Worm (Caenorhabditis elegans): ENCODE data around the gene C37C3.11.

C37C3.11 gene

DNA sequence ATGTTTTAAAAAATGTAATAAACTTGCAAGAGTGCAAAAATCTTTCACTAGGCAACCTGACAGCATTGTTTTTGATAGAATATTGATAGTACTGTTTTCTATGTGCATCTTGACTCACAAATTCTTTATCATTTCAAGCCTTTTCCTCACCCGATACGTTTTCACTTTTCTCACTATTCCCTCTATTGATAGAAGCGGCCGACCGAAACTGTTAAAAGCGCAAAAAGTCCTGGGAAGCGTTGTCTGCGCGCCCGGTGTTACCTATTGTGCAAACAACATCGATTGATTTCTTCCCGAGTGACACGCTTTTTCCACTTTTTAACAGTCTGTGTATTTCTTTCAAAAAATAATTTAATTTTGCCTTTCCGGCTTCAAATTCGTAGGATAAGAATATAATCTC lies 23.5 kb upstream of the C37C3.11 start:
- TF ChIP-seq B0310.2 (tag; optimal IDR thresholded peaks at IDR 0.05) (no peak), hmbx-1 (tag; optimal IDR thresholded peaks at IDR 0.05) (no peak), ama-1 (optimal IDR thresholded peaks at IDR 0.05) (no peak), flt-1 (GFP tag; IDR thresholded peaks at IDR 0.05) (no peak), tbx-37 (GFP tag; conservative IDR thresholded peaks at IDR 0.05) (no peak), pes-1 (GFP tag; IDR thresholded peaks at IDR 0.05) (no peak), aly-1 (tag; optimal IDR thresholded peaks at IDR 0.05) (no peak), sea-1 (GFP tag; conservative IDR thresholded peaks at IDR 0.05) (no peak), ceh-13 (GFP tag; optimal IDR thresholded peaks at IDR 0.05) (no peak), tra-4 (tag; optimal IDR thresholded peaks at IDR 0.05) (no peak), hmg-4 (GFP tag; optimal IDR thresholded peaks at IDR 0.05) (no peak), tbx-11 (GFP tag; IDR thresholded peaks at IDR 0.05) (no peak), ets-7 (tag; optimal IDR thresholded peaks at IDR 0.05) (no peak)

DNA sequence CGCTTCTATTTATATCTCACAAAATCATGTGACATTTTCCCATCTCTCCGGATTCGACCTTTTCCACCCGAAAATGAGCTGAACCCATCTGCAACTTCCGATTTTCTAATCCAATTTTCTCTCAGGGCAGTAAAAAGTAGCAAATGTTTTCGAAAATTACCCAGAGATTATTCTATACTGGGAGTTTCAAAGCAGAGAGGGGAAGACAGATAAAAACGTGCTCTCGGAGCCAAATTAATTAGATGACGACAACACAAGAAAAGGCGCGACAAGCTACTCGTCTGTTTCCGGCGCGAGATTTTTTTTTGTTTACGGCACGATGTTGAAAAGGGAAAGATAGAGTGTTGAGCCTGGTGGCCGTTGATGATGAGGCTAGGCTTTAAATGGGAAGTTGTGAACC lies 19.9 kb upstream of the C37C3.11 start:
- TF ChIP-seq ets-7 (tag; optimal IDR thresholded peaks at IDR 0.05) (no peak), tbx-11 (GFP tag; IDR thresholded peaks at IDR 0.05) (no peak), hmbx-1 (tag; optimal IDR thresholded peaks at IDR 0.05) (no peak), hmg-4 (GFP tag; optimal IDR thresholded peaks at IDR 0.05) (no peak), tbx-37 (GFP tag; conservative IDR thresholded peaks at IDR 0.05) (no peak), hnd-1 (tag; optimal IDR thresholded peaks at IDR 0.05) (no peak), ama-1 (optimal IDR thresholded peaks at IDR 0.05) (no peak), aly-1 (tag; optimal IDR thresholded peaks at IDR 0.05) (no peak), F13C5.2 (tag; optimal IDR thresholded peaks at IDR 0.05) (no peak), scrt-1 (GFP tag; IDR thresholded peaks at IDR 0.05) (no peak), pes-1 (GFP tag; IDR thresholded peaks at IDR 0.05) (no peak), ceh-36 (tag; optimal IDR thresholded peaks at IDR 0.05) (no peak), flt-1 (GFP tag; IDR thresholded peaks at IDR 0.05) (no peak), tra-4 (tag; optimal IDR thresholded peaks at IDR 0.05) (no peak), sea-1 (GFP tag; conservative IDR thresholded peaks at IDR 0.05) (no peak), ceh-13 (GFP tag; optimal IDR thresholded peaks at IDR 0.05) (no peak), B0310.2 (tag; optimal IDR thresholded peaks at IDR 0.05) (no peak)

DNA sequence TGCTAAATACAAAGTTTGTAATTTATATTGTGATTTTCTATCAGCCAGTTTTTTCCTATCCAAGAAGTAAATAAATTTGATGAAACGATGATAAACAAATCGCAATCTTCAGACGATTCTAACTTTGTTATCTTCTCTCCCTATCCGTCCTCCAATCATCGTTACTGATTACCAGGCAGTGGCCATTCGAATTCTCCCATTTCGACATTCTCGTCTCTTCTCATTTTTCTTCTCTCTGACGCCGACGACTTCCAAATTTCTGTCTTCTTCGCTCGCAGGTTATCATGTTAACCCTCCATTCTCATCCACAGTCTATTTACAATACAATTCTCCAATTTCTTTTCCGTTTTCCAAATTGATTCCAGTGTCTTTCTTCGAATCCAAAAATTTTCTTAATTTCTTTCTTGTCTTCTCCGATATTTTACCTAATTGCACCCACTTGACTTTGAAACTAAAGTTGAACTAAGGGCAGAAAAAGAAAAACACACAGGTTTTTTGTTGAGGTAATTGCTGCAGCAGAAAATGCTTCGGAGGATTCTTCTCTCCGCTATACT lies 13.9 kb upstream of the C37C3.11 start, which contains the start of gene F40A3.2:
Gene F40A3.2 (plus strand): TSS at position 504 of the 554 bp plus-strand sequence.
- TF ChIP-seq scrt-1 (GFP tag; IDR thresholded peaks at IDR 0.05) (no peak), F13C5.2 (tag; optimal IDR thresholded peaks at IDR 0.05) (no peak), flt-1 (GFP tag; IDR thresholded peaks at IDR 0.05) (no peak), hnd-1 (tag; optimal IDR thresholded peaks at IDR 0.05) (no peak), hmbx-1 (tag; optimal IDR thresholded peaks at IDR 0.05) (no peak), aly-1 (tag; optimal IDR thresholded peaks at IDR 0.05) (no peak), tra-4 (tag; optimal IDR thresholded peaks at IDR 0.05) (no peak), ceh-36 (tag; optimal IDR thresholded peaks at IDR 0.05) (no peak), hmg-4 (GFP tag; optimal IDR thresholded peaks at IDR 0.05) (no peak), B0310.2 (tag; optimal IDR thresholded peaks at IDR 0.05) (no peak), ama-1 (optimal IDR thresholded peaks at IDR 0.05) (no peak), tbx-11 (GFP tag; IDR thresholded peaks at IDR 0.05) (no peak)

DNA sequence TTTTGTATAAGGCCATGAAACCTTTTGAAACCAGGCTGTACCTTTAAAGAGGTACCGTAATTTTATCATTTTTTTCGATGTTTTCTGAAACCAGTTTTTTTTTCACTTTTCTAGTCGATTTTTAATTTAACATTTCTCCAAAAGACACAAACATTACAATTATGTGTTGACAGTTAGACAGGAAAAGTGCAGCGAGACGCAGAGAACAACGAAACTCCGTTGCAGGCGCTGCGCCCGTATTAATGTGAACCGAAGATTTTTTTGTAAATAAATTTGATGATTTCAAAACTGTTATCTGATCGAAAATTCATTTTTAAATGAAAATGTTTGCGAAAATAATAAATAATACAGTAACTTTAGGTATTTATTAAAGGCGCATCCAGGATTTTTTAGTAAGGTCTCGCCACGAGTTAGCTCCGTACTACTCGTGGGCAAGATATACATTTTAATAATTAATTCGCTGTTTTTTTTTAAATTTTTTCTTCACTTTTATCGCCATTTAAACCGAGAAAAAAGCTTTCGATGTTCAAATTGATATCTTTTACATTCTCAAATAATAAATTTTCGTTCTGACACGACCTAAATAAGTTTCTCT lies 12.4 kb upstream of the C37C3.11 start, which contains the start of gene F40A3.3:
Gene F40A3.3 (plus strand): TSS at position 564 of the 595 bp plus-strand sequence.
- no peak for TF ChIP-seq ets-7 (tag; optimal IDR thresholded peaks at IDR 0.05)
- TF ChIP-seq sea-1 (GFP tag; conservative IDR thresholded peaks at IDR 0.05), result no peak
- no peak for TF ChIP-seq F13C5.2 (tag; optimal IDR thresholded peaks at IDR 0.05)
- TF ChIP-seq ceh-36 (tag; optimal IDR thresholded peaks at IDR 0.05), result no peak
- TF ChIP-seq ama-1 (optimal IDR thresholded peaks at IDR 0.05), result no peak

DNA sequence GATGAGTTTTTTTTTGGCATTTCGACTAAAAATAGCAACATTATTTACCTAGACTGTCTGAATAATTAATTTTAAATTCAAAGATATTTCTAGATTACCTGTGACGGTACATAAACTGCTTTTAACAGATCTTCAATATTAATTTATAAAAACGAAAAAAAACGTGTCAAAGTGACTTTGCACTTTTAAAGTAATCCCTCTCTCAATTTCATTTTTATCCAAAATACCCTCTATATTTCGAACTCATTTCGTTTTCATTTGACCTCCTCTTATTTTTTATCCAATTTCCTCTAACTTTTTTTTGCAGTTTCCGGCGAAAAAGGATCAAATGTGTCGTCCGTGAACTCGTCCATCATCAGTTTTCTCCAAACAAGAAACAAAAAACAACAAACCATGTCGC lies 10.9 kb upstream of the C37C3.11 start, which contains the start of gene F40A3.4:
Gene F40A3.4 (plus strand): TSS at position 301 of the 400 bp plus-strand sequence.
- TF ChIP-seq ets-7 (tag; optimal IDR thresholded peaks at IDR 0.05) (no peak), hmbx-1 (tag; optimal IDR thresholded peaks at IDR 0.05) (no peak), pes-1 (GFP tag; IDR thresholded peaks at IDR 0.05) (no peak), B0310.2 (tag; optimal IDR thresholded peaks at IDR 0.05) (no peak), aly-1 (tag; optimal IDR thresholded peaks at IDR 0.05) (no peak), tra-4 (tag; optimal IDR thresholded peaks at IDR 0.05) (no peak), ama-1 (optimal IDR thresholded peaks at IDR 0.05) (no peak)

DNA sequence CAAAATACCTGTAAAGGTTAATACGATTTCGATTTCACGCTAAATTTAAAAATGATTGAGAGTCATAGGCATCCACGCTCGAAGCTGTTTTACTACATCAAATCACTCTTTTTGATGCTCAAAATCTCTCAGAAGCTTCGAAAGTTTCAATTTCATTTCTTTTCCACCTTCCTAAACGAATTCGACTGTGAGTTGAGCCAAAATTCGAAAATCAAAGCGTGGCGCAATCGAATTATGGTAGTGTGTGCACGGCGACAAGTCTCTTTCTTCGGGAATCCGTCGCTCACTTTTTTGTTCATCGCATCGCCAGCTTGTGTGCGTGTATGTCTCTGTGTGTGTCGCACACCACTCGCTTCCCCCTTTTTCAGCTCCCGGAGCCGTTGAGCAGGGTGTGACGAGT lies 8.4 kb upstream of the C37C3.11 start:
- TF ChIP-seq tbx-11 (GFP tag; IDR thresholded peaks at IDR 0.05) (no peak), hmbx-1 (tag; optimal IDR thresholded peaks at IDR 0.05) (no peak), B0310.2 (tag; optimal IDR thresholded peaks at IDR 0.05) (no peak), ama-1 (optimal IDR thresholded peaks at IDR 0.05) (no peak), sea-1 (GFP tag; conservative IDR thresholded peaks at IDR 0.05) (no peak), hnd-1 (tag; optimal IDR thresholded peaks at IDR 0.05) (no peak), aly-1 (tag; optimal IDR thresholded peaks at IDR 0.05) (no peak), tra-4 (tag; optimal IDR thresholded peaks at IDR 0.05) (no peak), ets-7 (tag; optimal IDR thresholded peaks at IDR 0.05) (no peak), hmg-4 (GFP tag; optimal IDR thresholded peaks at IDR 0.05) (no peak), tbx-37 (GFP tag; conservative IDR thresholded peaks at IDR 0.05) (no peak), F13C5.2 (tag; optimal IDR thresholded peaks at IDR 0.05) (no peak), pes-1 (GFP tag; IDR thresholded peaks at IDR 0.05) (no peak)

DNA sequence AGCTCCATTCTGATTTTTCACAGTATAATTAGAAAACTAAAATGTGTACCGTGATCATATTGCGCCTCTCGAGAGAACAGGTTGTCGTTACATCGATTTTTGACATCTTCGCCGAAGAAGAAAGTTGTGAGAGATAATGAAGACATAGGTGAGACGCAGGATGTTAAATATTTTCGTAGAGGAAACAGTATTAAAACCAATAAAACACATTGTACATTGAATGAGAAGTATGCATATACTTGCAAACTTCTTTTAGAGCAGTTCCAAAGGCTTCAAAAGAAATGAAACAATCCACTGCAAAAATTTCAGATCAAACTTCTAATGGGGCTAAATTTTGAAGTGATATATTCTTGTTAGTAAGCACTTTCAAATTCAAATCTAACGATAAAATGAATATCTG lies 6.1 kb upstream of the C37C3.11 start, which contains the start of gene nipi-4:
Gene nipi-4 (minus strand): TSS at position 101 of the 400 bp plus-strand sequence.
- TF ChIP-seq hnd-1 (tag; optimal IDR thresholded peaks at IDR 0.05), result no peak
- TF ChIP-seq ceh-36 (tag; optimal IDR thresholded peaks at IDR 0.05), result no peak
- no peak for TF ChIP-seq flt-1 (GFP tag; IDR thresholded peaks at IDR 0.05)
- no peak for TF ChIP-seq ets-7 (tag; optimal IDR thresholded peaks at IDR 0.05)
- TF ChIP-seq pes-1 (GFP tag; IDR thresholded peaks at IDR 0.05), result no peak
- no peak for TF ChIP-seq hmg-4 (GFP tag; optimal IDR thresholded peaks at IDR 0.05)
- TF ChIP-seq ceh-13 (GFP tag; optimal IDR thresholded peaks at IDR 0.05), result no peak
- no peak for TF ChIP-seq B0310.2 (tag; optimal IDR thresholded peaks at IDR 0.05)
- TF ChIP-seq tbx-11 (GFP tag; IDR thresholded peaks at IDR 0.05), result no peak
- TF ChIP-seq F13C5.2 (tag; optimal IDR thresholded peaks at IDR 0.05), result no peak
- TF ChIP-seq ama-1 (optimal IDR thresholded peaks at IDR 0.05), result no peak
- TF ChIP-seq tbx-37 (GFP tag; conservative IDR thresholded peaks at IDR 0.05), result no peak
- no peak for TF ChIP-seq aly-1 (tag; optimal IDR thresholded peaks at IDR 0.05)
- TF ChIP-seq sea-1 (GFP tag; conservative IDR thresholded peaks at IDR 0.05), result no peak
